Fruit fly (Drosophila melanogaster): ENCODE measurements around the gene betaCOP.

Gene betaCOP

dm6 chrX:18405567-18406059 lies 20.6 kb upstream of the betaCOP start (continued):
- peak; percentile 19 for TF ChIP-seq HLH54F (GFP tag; optimal IDR thresholded peaks at IDR 0.05)
- TF ChIP-seq ro (GFP tag; IDR thresholded peaks at IDR 0.05) = no peak
- TF ChIP-seq caup (GFP tag; optimal IDR thresholded peaks at IDR 0.05; ENCODE audit: severe bottlenecking) = peak; percentile 50
- TF ChIP-seq CG13424 (tag; optimal IDR thresholded peaks at IDR 0.05) = peak; percentile 76
- TF ChIP-seq al (GFP tag; IDR thresholded peaks at IDR 0.05) = peak; percentile 38; the same call in 1 of the 2 replicates
- no peak for TF ChIP-seq CG3995 (GFP tag; optimal IDR thresholded peaks at IDR 0.05)
- peak; percentile 60 for TF ChIP-seq row (GFP tag; IDR thresholded peaks at IDR 0.05)
- peak; percentile 56 for TF ChIP-seq Chrac-16 (GFP tag; optimal IDR thresholded peaks at IDR 0.05)
- peak; percentile 40 for TF ChIP-seq Jarid2 (GFP tag; optimal IDR thresholded peaks at IDR 0.05)
- peak; percentile 42; the same call in 1 of the 2 replicates for TF ChIP-seq CG32767 (GFP tag; IDR thresholded peaks at IDR 0.05)
- TF ChIP-seq B-H1 (GFP tag; IDR thresholded peaks at IDR 0.05) = no peak; the same call in 1 of the 3 replicates
- TF ChIP-seq zen (tag; optimal IDR thresholded peaks at IDR 0.05) = no peak
- no peak for TF ChIP-seq mirr (GFP tag; optimal IDR thresholded peaks at IDR 0.05)
- no peak for TF ChIP-seq CG3838 (GFP tag; optimal IDR thresholded peaks at IDR 0.05)
- peak; percentile 53; the same call in 1 of the 3 replicates for TF ChIP-seq CG11560 (tag; IDR thresholded peaks at IDR 0.05)
- TF ChIP-seq wor (GFP tag; IDR thresholded peaks at IDR 0.05) = peak; percentile 57
- TF ChIP-seq CG32772 (GFP tag; IDR thresholded peaks at IDR 0.05) = peak; percentile 37; the same call in 1 of the 2 replicates
- peak; percentile 35 for TF ChIP-seq pum (GFP tag; optimal IDR thresholded peaks at IDR 0.05)
- no peak for TF ChIP-seq CG12236 (GFP tag; optimal IDR thresholded peaks at IDR 0.05)
- TF ChIP-seq Sox100B (GFP tag; optimal IDR thresholded peaks at IDR 0.05) = peak; percentile 78
- no peak for TF ChIP-seq Dp (GFP tag; optimal IDR thresholded peaks at IDR 0.05)
- TF ChIP-seq HLH3B (GFP tag; IDR thresholded peaks at IDR 0.05) = peak; percentile 46
- peak; percentile 32 for TF ChIP-seq H2.0 (GFP tag; IDR thresholded peaks at IDR 0.05)
- TF ChIP-seq org-1 (GFP tag; optimal IDR thresholded peaks at IDR 0.05) = peak; percentile 39
- TF ChIP-seq Bteb2 (GFP tag; optimal IDR thresholded peaks at IDR 0.05) = peak; percentile 46
- no peak for TF ChIP-seq fd64A (GFP tag; optimal IDR thresholded peaks at IDR 0.05)
- peak; percentile 48 for TF ChIP-seq CG15514 (GFP tag; optimal IDR thresholded peaks at IDR 0.05)
- TF ChIP-seq CG8478 (optimal IDR thresholded peaks at IDR 0.05) = no peak
- TF ChIP-seq CG11723 (GFP tag; optimal IDR thresholded peaks at IDR 0.05) = peak; percentile 58
- peak; percentile 73 for TF ChIP-seq Dbx (GFP tag; IDR thresholded peaks at IDR 0.05)
- peak; percentile 14 for TF ChIP-seq Deaf1 (tag; optimal IDR thresholded peaks at IDR 0.05)
- peak; percentile 35; the same call in 1 of the 2 replicates for TF ChIP-seq E2f2 (GFP tag; IDR thresholded peaks at IDR 0.05)
- TF ChIP-seq CG6683 (GFP tag; optimal IDR thresholded peaks at IDR 0.05) = no peak
- 0 out of 2 replicates have a peak, but pooled peaks have one; percentile 20 for TF ChIP-seq Oaz (GFP tag; IDR thresholded peaks at IDR 0.05)
- no peak for TF ChIP-seq CG14667 (GFP tag; IDR thresholded peaks at IDR 0.05)
- no peak for TF ChIP-seq sug (tag; optimal IDR thresholded peaks at IDR 0.05)
- TF ChIP-seq Ravus (GFP tag; IDR thresholded peaks at IDR 0.05) = no peak; the same call in 1 of the 2 replicates
- no peak for TF ChIP-seq CG8290 (GFP tag; optimal IDR thresholded peaks at IDR 0.05)
- peak in 1 of 2 experiments; percentile 52 for TF ChIP-seq CG8290 (tag; optimal IDR thresholded peaks at IDR 0.05)
- peak; percentile 57 for TF ChIP-seq tin (GFP tag; optimal IDR thresholded peaks at IDR 0.05)
- peak; percentile 16 for TF ChIP-seq Spps (tag; optimal IDR thresholded peaks at IDR 0.05)
- TF ChIP-seq Trl (optimal IDR thresholded peaks at IDR 0.05) = no peak
- peak; percentile 20 for TF ChIP-seq Trl (GFP tag; optimal IDR thresholded peaks at IDR 0.05)
- peak; percentile 60 for TF ChIP-seq zf30C (GFP tag; optimal IDR thresholded peaks at IDR 0.05)
- TF ChIP-seq CG14710 (tag; optimal IDR thresholded peaks at IDR 0.05) = peak; percentile 52
- TF ChIP-seq PHDP (tag; optimal IDR thresholded peaks at IDR 0.05) = peak; percentile 85
- no peak for TF ChIP-seq jumu (GFP tag; optimal IDR thresholded peaks at IDR 0.05)
- peak; percentile 64 for TF ChIP-seq CG9932 (GFP tag; IDR thresholded peaks at IDR 0.05)
- no peak for TF ChIP-seq lov (optimal IDR thresholded peaks at IDR 0.05)
- TF ChIP-seq lov (GFP tag; IDR thresholded peaks at IDR 0.05) = no peak
- no peak for TF ChIP-seq CG34224 (GFP tag; IDR thresholded peaks at IDR 0.05; ENCODE audit: partially characterized antibody)
- TF ChIP-seq CG2129 (GFP tag; IDR thresholded peaks at IDR 0.05; ENCODE audit: partially characterized antibody) = no peak
